Worm (Caenorhabditis elegans) whole organism, early embryonic: Measurements from ENCODE around the gene F40F8.3.

Experiments used
- B0310.2 ChIP-seq: sonication (generic microtip); optimal IDR thresholded peaks from 2 replicates; lab custom pipeline; 2016; ENCODE audit warnings: mild to moderate bottlenecking, missing genetic modification characterization, missing compliant biosample characterization
- F13C5.2 ChIP-seq: sonication (generic microtip); optimal IDR thresholded peaks from 2 replicates; lab custom pipeline; 2017; ENCODE audit warnings: mild to moderate bottlenecking, missing genetic modification characterization, inconsistent platforms, missing compliant biosample characterization
- aly-1 ChIP-seq: sonication (generic microtip); optimal IDR thresholded peaks from 2 replicates; lab custom pipeline; 2016; ENCODE audit warnings: missing genetic modification characterization, missing compliant biosample characterization
- ama-1 ChIP-seq: fragments of 150-350 bp; optimal IDR thresholded peaks from 2 replicates; lab custom pipeline; 2014
- ceh-13 ChIP-seq: fragments of 200-800 bp; sonication (Bioruptor generic); optimal IDR thresholded peaks from 2 replicates; lab custom pipeline; 2018; ENCODE audit warnings: mild to moderate bottlenecking, missing genetic modification characterization, missing compliant biosample characterization
- ceh-36 ChIP-seq: sonication (generic microtip); optimal IDR thresholded peaks from 2 replicates; lab custom pipeline; 2016; ENCODE audit warnings: missing genetic modification characterization, inconsistent platforms, missing compliant biosample characterization
- ets-7 ChIP-seq: sonication (generic microtip); optimal IDR thresholded peaks from 2 replicates; lab custom pipeline; 2016; ENCODE audit warnings: missing genotype, missing genetic modification characterization, missing compliant biosample characterization
- flt-1 ChIP-seq: fragments of 200-800 bp; sonication (Bioruptor generic); IDR thresholded peaks from 2 replicates; pipeline ENCODE4 v1.3.6; 2022; ENCODE audit warnings: missing genetic modification characterization, missing compliant biosample characterization
- hmbx-1 ChIP-seq: sonication (generic microtip); optimal IDR thresholded peaks from 2 replicates; lab custom pipeline; 2016; ENCODE audit warnings: mild to moderate bottlenecking, missing genetic modification characterization, missing compliant biosample characterization
- hmg-4 ChIP-seq: fragments of 200-800 bp; sonication (Bioruptor generic); optimal IDR thresholded peaks from 2 replicates; lab custom pipeline; 2018; ENCODE audit warnings: mild to moderate bottlenecking, missing genetic modification characterization, missing compliant biosample characterization
- hnd-1 ChIP-seq: sonication (generic microtip); optimal IDR thresholded peaks from 2 replicates; lab custom pipeline; 2016; ENCODE audit warnings: missing genetic modification characterization, missing compliant biosample characterization
- pes-1 ChIP-seq: fragments of 200-800 bp; sonication (Bioruptor generic); IDR thresholded peaks from 2 replicates; pipeline ENCODE4 v1.3.6; 2022; ENCODE audit warnings: missing genetic modification reagents, missing genetic modification characterization, missing compliant biosample characterization
- scrt-1 ChIP-seq: fragments of 200-800 bp; sonication (Bioruptor generic); IDR thresholded peaks from 2 replicates; pipeline ENCODE4 v1.3.6; 2022; ENCODE audit warnings: missing genetic modification characterization, missing compliant biosample characterization
- sea-1 ChIP-seq: fragments of 200-800 bp; sonication (Bioruptor generic); conservative IDR thresholded peaks from 2 replicates; pipeline ENCODE4 v1.3.6; 2022; ENCODE audit warnings: missing genetic modification characterization, missing compliant biosample characterization
- tbx-11 ChIP-seq: fragments of 200-800 bp; sonication (Bioruptor generic); IDR thresholded peaks from 2 replicates; pipeline ENCODE4 v1.3.6; 2022; ENCODE audit warnings: missing genetic modification characterization, missing compliant biosample characterization
- tbx-37 ChIP-seq: fragments of 200-800 bp; sonication (Bioruptor generic); conservative IDR thresholded peaks from 2 replicates; pipeline ENCODE4 v1.3.6; 2022; ENCODE audit warnings: missing genetic modification reagents, missing genetic modification characterization, missing compliant biosample characterization
- tra-4 ChIP-seq: sonication (generic microtip); optimal IDR thresholded peaks from 2 replicates; lab custom pipeline; 2017; ENCODE audit warnings: missing genetic modification characterization, missing compliant biosample characterization

Gene F40F8.3

ce11 chrII:11142571-11142970 is 13.5 kb downstream of the F40F8.3 start, which contains the start of gene arrd-6:
arrd-6 (plus strand) TSS chrII:11142739.
- TF ChIP-seq scrt-1 (no peak), hmg-4 (GFP tag; lab: Kevin White, UChicago) (no peak), ama-1 (lab: Kevin White, UChicago) (no peak), ceh-36 (tag; lab: Kevin White, UChicago) (no peak), pes-1 (GFP tag; lab: Robert Waterston, UW) (no peak), B0310.2 (tag; lab: Kevin White, UChicago) (no peak), ets-7 (tag; lab: Kevin White, UChicago) (no peak), tra-4 (tag; lab: Kevin White, UChicago) (no peak)

- TF ChIP-seq hnd-1 (no peak), tbx-37 (GFP tag; lab: Robert Waterston, UW) (no peak), B0310.2 (tag; lab: Kevin White, UChicago) (no peak), ets-7 (tag; lab: Kevin White, UChicago) (no peak)
Observed at ce11 chrII:11149866-11150685, 21.0 kb downstream of the F40F8.3 start.

ce11 chrII:11150976-11151375 is 21.9 kb downstream of the F40F8.3 start:
- TF ChIP-seq ceh-36 (tag; lab: Kevin White, UChicago) (no peak), flt-1 (GFP tag; lab: Robert Waterston, UW) (no peak), tbx-11 (GFP tag; lab: Robert Waterston, UW) (no peak), pes-1 (GFP tag; lab: Robert Waterston, UW) (no peak), ama-1 (lab: Kevin White, UChicago) (no peak), scrt-1 (no peak), ets-7 (tag; lab: Kevin White, UChicago) (no peak), hnd-1 (no peak), tbx-37 (GFP tag; lab: Robert Waterston, UW) (no peak), hmbx-1 (no peak), ceh-13 (GFP tag; lab: Kevin White, UChicago) (no peak), hmg-4 (GFP tag; lab: Kevin White, UChicago) (no peak), F13C5.2 (tag; lab: Kevin White, UChicago) (no peak), aly-1 (tag; lab: Kevin White, UChicago) (no peak), B0310.2 (tag; lab: Kevin White, UChicago) (no peak), sea-1 (no peak), tra-4 (tag; lab: Kevin White, UChicago) (no peak)

- TF ChIP-seq ets-7 (tag; lab: Kevin White, UChicago) (no peak), hmg-4 (GFP tag; lab: Kevin White, UChicago) (no peak), hmbx-1 (no peak), B0310.2 (tag; lab: Kevin White, UChicago) (no peak), tbx-11 (GFP tag; lab: Robert Waterston, UW) (no peak), pes-1 (GFP tag; lab: Robert Waterston, UW) (no peak), scrt-1 (no peak)
Observed at ce11 chrII:11152495-11152894, 23.4 kb downstream of the F40F8.3 start, which contains the start of gene pqm-1. pqm-1 (minus strand) TSS chrII:11152595.

- TF ChIP-seq F13C5.2 (tag; lab: Kevin White, UChicago) (no peak), scrt-1 (no peak), B0310.2 (tag; lab: Kevin White, UChicago) (no peak), tbx-11 (GFP tag; lab: Robert Waterston, UW) (no peak), ceh-13 (GFP tag; lab: Kevin White, UChicago) (no peak), hmg-4 (GFP tag; lab: Kevin White, UChicago) (no peak), tbx-37 (GFP tag; lab: Robert Waterston, UW) (no peak), hmbx-1 (no peak), ceh-36 (tag; lab: Kevin White, UChicago) (no peak), hnd-1 (no peak), flt-1 (GFP tag; lab: Robert Waterston, UW) (no peak), pes-1 (GFP tag; lab: Robert Waterston, UW) (no peak), sea-1 (no peak), ama-1 (lab: Kevin White, UChicago) (no peak)
Observed at ce11 chrII:11153080-11153479, 24.0 kb downstream of the F40F8.3 start.

DNA sequence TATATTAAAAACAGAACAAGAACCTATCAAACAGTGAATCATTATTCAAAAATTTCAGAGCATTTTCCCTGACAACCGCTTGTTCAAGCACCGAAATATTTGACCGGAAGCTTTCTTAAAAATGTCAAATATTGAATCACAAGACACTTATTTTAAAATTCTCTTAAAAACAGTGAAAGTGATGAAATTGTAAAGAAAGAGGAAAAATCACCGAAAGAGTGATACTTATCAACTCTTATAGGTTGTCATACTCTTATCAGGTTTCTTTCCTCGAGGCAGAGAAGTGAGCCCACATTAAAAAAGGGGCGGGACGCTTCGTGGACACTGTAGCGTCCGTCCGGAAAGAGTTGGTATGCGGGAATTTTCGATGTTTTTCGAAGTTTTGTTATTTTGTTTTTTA is 24.7 kb downstream of the F40F8.3 start:
- TF ChIP-seq tra-4 (tag; lab: Kevin White, UChicago), result no peak
- no peak for TF ChIP-seq flt-1 (GFP tag; lab: Robert Waterston, UW)
- TF ChIP-seq B0310.2 (tag; lab: Kevin White, UChicago), result no peak

ce11 chrII:11154957-11155356 is 25.9 kb downstream of the F40F8.3 start:
- TF ChIP-seq pes-1 (GFP tag; lab: Robert Waterston, UW), result no peak

- TF ChIP-seq ets-7 (tag; lab: Kevin White, UChicago) (no peak), tra-4 (tag; lab: Kevin White, UChicago) (no peak), hmbx-1 (no peak), ama-1 (lab: Kevin White, UChicago) (no peak), pes-1 (GFP tag; lab: Robert Waterston, UW) (no peak), tbx-37 (GFP tag; lab: Robert Waterston, UW) (no peak), ceh-36 (tag; lab: Kevin White, UChicago) (no peak)
Observed at ce11 chrII:11155400-11155799, 26.3 kb downstream of the F40F8.3 start.
